Worm (Caenorhabditis elegans) whole organism, L4 larva: ENCODE measurements around the gene ani-3.

ENCODE experiments used
- Y48G9A.11 ChIP-seq: fragments of 200-800 bp; sonication (Bioruptor generic); IDR thresholded peaks from 2 replicates; pipeline ENCODE4 v1.3.6; 2022; ENCODE audit warnings: missing genetic modification reagents, missing genetic modification characterization, missing compliant biosample characterization
- dpl-1 ChIP-seq: fragments of 150-350 bp; optimal IDR thresholded peaks from 2 replicates; lab custom pipeline; 2014; ENCODE audit warnings: missing biosample characterization, missing genetic modification reagents, missing genetic modification characterization
- lsy-2 ChIP-seq, 2 experiments: fragments of 150-350 bp in 1 of 2; sonication (generic microtip) in 1 of 2; optimal IDR thresholded peaks; 2 replicates each; lab custom pipeline; 2014 to 2017; ENCODE audit warnings: missing biosample characterization in 2 of 2, missing genetic modification characterization in 2 of 2
- madf-9 ChIP-seq: fragments of 200-800 bp; sonication (Bioruptor generic); conservative IDR thresholded peaks from 2 replicates; pipeline ENCODE4 v1.3.6; 2022; ENCODE audit warnings: missing genetic modification reagents, missing genetic modification characterization, missing compliant biosample characterization
- mes-2 ChIP-seq: sonication (generic microtip); optimal IDR thresholded peaks from 2 replicates; lab custom pipeline; 2016; ENCODE audit warnings: missing genotype, mild to moderate bottlenecking, missing genetic modification characterization, missing compliant biosample characterization; ENCODE audit not compliant: poor library complexity, severe bottlenecking

- TF ChIP-seq lsy-2 (tag; optimal IDR thresholded peaks at IDR 0.05; lab: Kevin White, UChicago) (no peak), Y48G9A.11 (GFP tag; lab: Robert Waterston, UW) (no peak), dpl-1 (no peak), madf-9 (GFP tag; lab: Robert Waterston, UW) (no peak), mes-2 (no peak)
Observed at ce11 chrV:19691954-19692353, 5.6 kb upstream of the ani-3 start.
